Worm (Caenorhabditis elegans): ENCODE data around the gene ani-1.

The ani-1 gene

ce11 chrIII:12427527-12428263 is 25.5 kb downstream of the ani-1 start:
- TF ChIP-seq W03F9.2 (tag; optimal IDR thresholded peaks at IDR 0.05) (no peak), dao-5 (tag; optimal IDR thresholded peaks at IDR 0.05) (no peak), him-1 (tag; optimal IDR thresholded peaks at IDR 0.05) (no peak)

- TF ChIP-seq dao-5 (tag; optimal IDR thresholded peaks at IDR 0.05) (no peak), him-1 (tag; optimal IDR thresholded peaks at IDR 0.05) (no peak), W03F9.2 (tag; optimal IDR thresholded peaks at IDR 0.05) (no peak)
Measured at ce11 chrIII:12426558-12426957, 26.6 kb downstream of the ani-1 start, which contains the start of gene pie-1. Gene pie-1, plus strand, starts transcription at chrIII:12426893.

- TF ChIP-seq him-1 (tag; optimal IDR thresholded peaks at IDR 0.05) (no peak), dao-5 (tag; optimal IDR thresholded peaks at IDR 0.05) (no peak), W03F9.2 (tag; optimal IDR thresholded peaks at IDR 0.05) (no peak)
Measured at ce11 chrIII:12425846-12426405, 27.2 kb downstream of the ani-1 start.

- TF ChIP-seq him-1 (tag; optimal IDR thresholded peaks at IDR 0.05) (no peak), dao-5 (tag; optimal IDR thresholded peaks at IDR 0.05) (no peak), W03F9.2 (tag; optimal IDR thresholded peaks at IDR 0.05) (no peak)
Measured at ce11 chrIII:12424663-12425062, 28.5 kb downstream of the ani-1 start.

DNA sequence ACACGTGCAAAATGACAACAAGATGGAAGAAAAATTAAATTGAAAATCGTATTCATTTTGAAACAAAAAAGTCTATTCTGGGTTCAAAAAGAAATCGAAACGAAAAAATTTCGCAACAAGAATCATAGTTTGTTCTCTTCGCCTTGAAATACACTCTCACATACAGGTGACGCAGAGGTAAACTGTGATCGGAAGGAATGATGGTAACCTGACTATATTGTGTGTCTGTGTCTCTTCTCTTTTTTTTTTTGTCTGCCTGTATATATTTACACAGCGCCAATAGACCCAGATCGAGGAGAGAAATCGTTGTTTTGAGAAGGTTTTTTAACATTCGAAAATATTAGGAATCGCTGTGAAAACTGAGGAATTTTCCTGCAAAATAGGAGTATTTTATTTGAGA is 29.1 kb downstream of the ani-1 start:
- TF ChIP-seq dao-5 (tag; optimal IDR thresholded peaks at IDR 0.05) (no peak), W03F9.2 (tag; optimal IDR thresholded peaks at IDR 0.05) (peak; percentile 15)

- TF ChIP-seq him-1 (tag; optimal IDR thresholded peaks at IDR 0.05) = no peak
- no peak for TF ChIP-seq dao-5 (tag; optimal IDR thresholded peaks at IDR 0.05)
- no peak for TF ChIP-seq W03F9.2 (tag; optimal IDR thresholded peaks at IDR 0.05)
Measured at ce11 chrIII:12421708-12422107, 31.5 kb downstream of the ani-1 start, which contains the start of gene tat-1. Gene tat-1, minus strand, starts transcription at chrIII:12421718.

- TF ChIP-seq him-1 (tag; optimal IDR thresholded peaks at IDR 0.05) = no peak
- no peak for TF ChIP-seq W03F9.2 (tag; optimal IDR thresholded peaks at IDR 0.05)
- TF ChIP-seq dao-5 (tag; optimal IDR thresholded peaks at IDR 0.05) = no peak
Measured at ce11 chrIII:12420256-12420655, 32.9 kb downstream of the ani-1 start.

ce11 chrIII:12414533-12414932 is 38.6 kb downstream of the ani-1 start:
- TF ChIP-seq dao-5 (tag; optimal IDR thresholded peaks at IDR 0.05) (no peak), him-1 (tag; optimal IDR thresholded peaks at IDR 0.05) (no peak), W03F9.2 (tag; optimal IDR thresholded peaks at IDR 0.05) (no peak)

- TF ChIP-seq him-1 (tag; optimal IDR thresholded peaks at IDR 0.05) (no peak), dao-5 (tag; optimal IDR thresholded peaks at IDR 0.05) (no peak), W03F9.2 (tag; optimal IDR thresholded peaks at IDR 0.05) (no peak)
Measured at ce11 chrIII:12411668-12412067, 41.5 kb downstream of the ani-1 start.

- TF ChIP-seq him-1 (tag; optimal IDR thresholded peaks at IDR 0.05) (no peak), W03F9.2 (tag; optimal IDR thresholded peaks at IDR 0.05) (no peak), dao-5 (tag; optimal IDR thresholded peaks at IDR 0.05) (no peak)
Measured at ce11 chrIII:12411059-12411458, 42.1 kb downstream of the ani-1 start.

DNA sequence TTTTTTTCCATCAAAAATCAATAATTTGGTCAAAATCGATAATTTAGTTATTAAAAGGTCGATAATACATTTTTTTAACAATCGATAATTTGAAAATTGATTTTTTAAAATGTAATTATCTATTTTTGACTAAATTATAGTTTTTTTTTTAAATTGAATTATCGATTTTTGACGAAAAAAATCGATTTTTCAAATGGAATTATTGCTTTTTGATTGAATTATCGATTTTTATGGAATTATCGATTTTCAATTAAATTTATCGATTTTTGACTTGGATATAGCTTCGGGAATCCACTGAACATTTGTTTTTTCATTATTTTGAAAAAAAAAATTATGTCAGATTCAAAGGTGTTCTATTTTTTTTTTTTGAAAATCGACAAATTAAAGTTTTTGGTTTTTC is 42.9 kb downstream of the ani-1 start:
- no peak for TF ChIP-seq W03F9.2 (tag; optimal IDR thresholded peaks at IDR 0.05)
- no peak for TF ChIP-seq dao-5 (tag; optimal IDR thresholded peaks at IDR 0.05)
- no peak for TF ChIP-seq him-1 (tag; optimal IDR thresholded peaks at IDR 0.05)

DNA sequence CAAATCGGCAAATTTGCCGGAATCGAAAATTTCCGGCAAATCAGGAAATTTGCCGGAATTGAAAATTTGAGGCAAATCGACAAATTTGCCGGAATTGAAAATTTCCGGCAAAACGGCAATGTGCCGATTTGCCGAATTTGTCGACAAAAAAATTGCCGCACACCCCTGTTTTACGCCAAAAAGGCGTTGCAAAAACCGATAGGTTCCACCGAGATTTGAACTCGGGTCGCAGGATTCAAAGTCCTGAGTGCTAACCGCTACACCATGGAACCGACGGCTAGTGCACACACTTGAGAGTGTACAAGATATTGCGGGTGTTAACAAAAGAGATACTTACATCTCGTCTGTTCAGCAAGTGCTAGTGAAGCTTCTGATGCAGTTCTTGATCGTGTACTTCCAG is 53.5 kb downstream of the ani-1 start:
- no peak for TF ChIP-seq him-1 (tag; optimal IDR thresholded peaks at IDR 0.05)
- TF ChIP-seq W03F9.2 (tag; optimal IDR thresholded peaks at IDR 0.05) = no peak
- no peak for TF ChIP-seq dao-5 (tag; optimal IDR thresholded peaks at IDR 0.05)

ce11 chrIII:12398468-12398867 is 54.7 kb downstream of the ani-1 start:
- TF ChIP-seq him-1 (tag; optimal IDR thresholded peaks at IDR 0.05) (no peak), dao-5 (tag; optimal IDR thresholded peaks at IDR 0.05) (no peak), W03F9.2 (tag; optimal IDR thresholded peaks at IDR 0.05) (no peak)

Data from whole organism, L4/young adult.